Worm (Caenorhabditis elegans): ENCODE results near the gene str-149.

- TF ChIP-seq zim-3 (tag; optimal IDR thresholded peaks at IDR 0.05) (no peak), mel-28 (tag; optimal IDR thresholded peaks at IDR 0.05; ENCODE audit: borderline replicate concordance) (no peak), unc-62 (GFP tag; optimal IDR thresholded peaks at IDR 0.05) (no peak), madf-8 (GFP tag; conservative IDR thresholded peaks at IDR 0.05) (no peak), mxl-1 (tag; optimal IDR thresholded peaks at IDR 0.05) (no peak)
Observed at ce11 chrV:16620874-16621273, 47.6 kb downstream of the str-149 start, which contains the start of gene Y70C5A.3.

Data from whole organism, young adult.